Fruit fly (Drosophila melanogaster): ENCODE data around the gene CG31862.

Gene CG31862

dm6 chr2L:12356141-12356540 is 17.5 kb downstream of the CG31862 start, which contains the start of gene CG17010:
TSS of gene CG17010 (plus strand) at chr2L:12356441.
- TF ChIP-seq CG12605 (GFP tag; IDR thresholded peaks at IDR 0.05) (no peak), CG10348 (GFP tag; IDR thresholded peaks at IDR 0.05) (no peak), Snoo (tag; optimal IDR thresholded peaks at IDR 0.05) (no peak), CG32121 (GFP tag; IDR thresholded peaks at IDR 0.05) (no peak), Pif1A (GFP tag; optimal IDR thresholded peaks at IDR 0.05) (no peak), CG14655 (GFP tag; optimal IDR thresholded peaks at IDR 0.05) (no peak), EcR (GFP tag; optimal IDR thresholded peaks at IDR 0.05) (no peak), fd96Ca (GFP tag; IDR thresholded peaks at IDR 0.05) (no peak), CG8301 (tag; optimal IDR thresholded peaks at IDR 0.05) (no peak), CG9948 (tag; optimal IDR thresholded peaks at IDR 0.05) (no peak), CG8159 (tag; optimal IDR thresholded peaks at IDR 0.05) (no peak), gl (tag; optimal IDR thresholded peaks at IDR 0.05) (no peak), CG13204 (GFP tag; optimal IDR thresholded peaks at IDR 0.05) (no peak), CG17806 (tag; optimal IDR thresholded peaks at IDR 0.05) (no peak), CG4496 (GFP tag; IDR thresholded peaks at IDR 0.05) (no peak), rn (GFP tag; IDR thresholded peaks at IDR 0.05) (no peak), D1 (tag; optimal IDR thresholded peaks at IDR 0.05) (no peak), CG34367 (tag; optimal IDR thresholded peaks at IDR 0.05) (no peak), Pif1B (GFP tag; optimal IDR thresholded peaks at IDR 0.05) (no peak), CG15710 (tag; optimal IDR thresholded peaks at IDR 0.05) (no peak)

- TF ChIP-seq CG4496 (GFP tag; IDR thresholded peaks at IDR 0.05), result 0 out of 3 replicates have a peak, but pooled peaks have one; percentile 9
- no peak for TF ChIP-seq EcR (GFP tag; optimal IDR thresholded peaks at IDR 0.05)
- no peak for TF ChIP-seq Snoo (tag; optimal IDR thresholded peaks at IDR 0.05)
- no peak for TF ChIP-seq rn (GFP tag; IDR thresholded peaks at IDR 0.05)
- no peak for TF ChIP-seq CG9948 (tag; optimal IDR thresholded peaks at IDR 0.05)
These were observed 24.6 kb downstream of the CG31862 start for dm6 chr2L:12363206-12363605.

dm6 chr2L:12364090-12364489 is 25.4 kb downstream of the CG31862 start:
- TF ChIP-seq Snoo (tag; optimal IDR thresholded peaks at IDR 0.05) (no peak), CG17806 (tag; optimal IDR thresholded peaks at IDR 0.05) (no peak), CG9948 (tag; optimal IDR thresholded peaks at IDR 0.05) (no peak), EcR (GFP tag; optimal IDR thresholded peaks at IDR 0.05) (no peak), Ets98B (GFP tag; IDR thresholded peaks at IDR 0.05) (peak; percentile 46), CG4496 (GFP tag; IDR thresholded peaks at IDR 0.05) (0 out of 3 replicates have a peak, but pooled peaks have one; percentile 43), CG14655 (GFP tag; optimal IDR thresholded peaks at IDR 0.05) (peak; percentile 24), CG34367 (tag; optimal IDR thresholded peaks at IDR 0.05) (no peak), D1 (tag; optimal IDR thresholded peaks at IDR 0.05) (no peak), CG32121 (GFP tag; IDR thresholded peaks at IDR 0.05) (peak; percentile 64), Pif1A (GFP tag; optimal IDR thresholded peaks at IDR 0.05) (no peak)

dm6 chr2L:12365964-12366482 is 27.4 kb downstream of the CG31862 start:
- TF ChIP-seq CG8301 (tag; optimal IDR thresholded peaks at IDR 0.05), result no peak
- TF ChIP-seq CG17806 (tag; optimal IDR thresholded peaks at IDR 0.05), result no peak
- no peak for TF ChIP-seq rn (GFP tag; IDR thresholded peaks at IDR 0.05)
- no peak for TF ChIP-seq D1 (tag; optimal IDR thresholded peaks at IDR 0.05)
- TF ChIP-seq CG15710 (tag; optimal IDR thresholded peaks at IDR 0.05), result no peak
- no peak for TF ChIP-seq gl (tag; optimal IDR thresholded peaks at IDR 0.05)
- no peak for TF ChIP-seq CG34367 (tag; optimal IDR thresholded peaks at IDR 0.05)
- TF ChIP-seq Ets98B (GFP tag; IDR thresholded peaks at IDR 0.05), result peak; percentile 83
- peak; percentile 8 for TF ChIP-seq Pif1A (GFP tag; optimal IDR thresholded peaks at IDR 0.05)
- peak; percentile 74 for TF ChIP-seq CG4496 (GFP tag; IDR thresholded peaks at IDR 0.05)
- peak; percentile 67 for TF ChIP-seq CG32121 (GFP tag; IDR thresholded peaks at IDR 0.05)
- TF ChIP-seq EcR (GFP tag; optimal IDR thresholded peaks at IDR 0.05), result no peak
- TF ChIP-seq Snoo (tag; optimal IDR thresholded peaks at IDR 0.05), result no peak
- TF ChIP-seq CG13204 (GFP tag; optimal IDR thresholded peaks at IDR 0.05), result peak; percentile 45
- TF ChIP-seq Pif1B (GFP tag; optimal IDR thresholded peaks at IDR 0.05), result peak; percentile 30
- TF ChIP-seq CG8159 (tag; optimal IDR thresholded peaks at IDR 0.05), result no peak
- no peak for TF ChIP-seq CG12605 (GFP tag; IDR thresholded peaks at IDR 0.05)
- TF ChIP-seq CG10348 (GFP tag; IDR thresholded peaks at IDR 0.05), result no peak
- TF ChIP-seq fd96Ca (GFP tag; IDR thresholded peaks at IDR 0.05), result peak; percentile 68
- no peak for TF ChIP-seq CG9948 (tag; optimal IDR thresholded peaks at IDR 0.05)
- peak; percentile 35 for TF ChIP-seq CG14655 (GFP tag; optimal IDR thresholded peaks at IDR 0.05)

- no peak for TF ChIP-seq CG13204 (GFP tag; optimal IDR thresholded peaks at IDR 0.05)
- no peak for TF ChIP-seq CG12605 (GFP tag; IDR thresholded peaks at IDR 0.05)
- no peak for TF ChIP-seq CG8159 (tag; optimal IDR thresholded peaks at IDR 0.05)
- no peak for TF ChIP-seq CG34367 (tag; optimal IDR thresholded peaks at IDR 0.05)
- TF ChIP-seq gl (tag; optimal IDR thresholded peaks at IDR 0.05), result no peak
- no peak for TF ChIP-seq CG17806 (tag; optimal IDR thresholded peaks at IDR 0.05)
- TF ChIP-seq Ets98B (GFP tag; IDR thresholded peaks at IDR 0.05), result peak; percentile 24; the same call in 1 of the 2 replicates
- TF ChIP-seq CG32121 (GFP tag; IDR thresholded peaks at IDR 0.05), result peak; percentile 41; the same call in 1 of the 2 replicates
- TF ChIP-seq CG4496 (GFP tag; IDR thresholded peaks at IDR 0.05), result peak; percentile 60; the same call in 2 of the 3 replicates
- TF ChIP-seq CG8301 (tag; optimal IDR thresholded peaks at IDR 0.05), result no peak
- no peak for TF ChIP-seq CG14655 (GFP tag; optimal IDR thresholded peaks at IDR 0.05)
- TF ChIP-seq rn (GFP tag; IDR thresholded peaks at IDR 0.05), result no peak
- TF ChIP-seq CG10348 (GFP tag; IDR thresholded peaks at IDR 0.05), result no peak
- no peak; the same call in 2 of the 3 replicates for TF ChIP-seq fd96Ca (GFP tag; IDR thresholded peaks at IDR 0.05)
- TF ChIP-seq EcR (GFP tag; optimal IDR thresholded peaks at IDR 0.05), result no peak
- TF ChIP-seq Pif1A (GFP tag; optimal IDR thresholded peaks at IDR 0.05), result no peak
- no peak for TF ChIP-seq Snoo (tag; optimal IDR thresholded peaks at IDR 0.05)
These were observed 31.0 kb downstream of the CG31862 start for dm6 chr2L:12369612-12370011.

- no peak for TF ChIP-seq CG9948 (tag; optimal IDR thresholded peaks at IDR 0.05)
- no peak for TF ChIP-seq CG13204 (GFP tag; optimal IDR thresholded peaks at IDR 0.05)
- no peak for TF ChIP-seq rn (GFP tag; IDR thresholded peaks at IDR 0.05)
- TF ChIP-seq CG34367 (tag; optimal IDR thresholded peaks at IDR 0.05), result no peak
- TF ChIP-seq CG10348 (GFP tag; IDR thresholded peaks at IDR 0.05), result no peak
- TF ChIP-seq EcR (GFP tag; optimal IDR thresholded peaks at IDR 0.05), result no peak
- no peak for TF ChIP-seq D1 (tag; optimal IDR thresholded peaks at IDR 0.05)
- TF ChIP-seq Ets98B (GFP tag; IDR thresholded peaks at IDR 0.05), result no peak
- TF ChIP-seq Pif1A (GFP tag; optimal IDR thresholded peaks at IDR 0.05), result no peak
- no peak for TF ChIP-seq Pif1B (GFP tag; optimal IDR thresholded peaks at IDR 0.05)
- TF ChIP-seq Snoo (tag; optimal IDR thresholded peaks at IDR 0.05), result no peak
- no peak for TF ChIP-seq fd96Ca (GFP tag; IDR thresholded peaks at IDR 0.05)
- no peak for TF ChIP-seq CG8301 (tag; optimal IDR thresholded peaks at IDR 0.05)
- TF ChIP-seq CG8159 (tag; optimal IDR thresholded peaks at IDR 0.05), result no peak
- no peak for TF ChIP-seq CG14655 (GFP tag; optimal IDR thresholded peaks at IDR 0.05)
- no peak for TF ChIP-seq CG17806 (tag; optimal IDR thresholded peaks at IDR 0.05)
These were observed 33.1 kb downstream of the CG31862 start for dm6 chr2L:12371740-12372139.

All from whole organism, pupa.